Worm (Caenorhabditis elegans) whole organism, L3 larva: ENCODE data around the gene let-19.
A peak's percentile ranks its signal among the peaks of the same experiment; 100 is the strongest.

Source experiments
- R02D3.7 ChIP-seq: fragments of 150-350 bp; optimal IDR thresholded peaks from 2 replicates; lab custom pipeline; 2014; ENCODE audit warnings: missing biosample characterization, missing genetic modification characterization
- aly-2 ChIP-seq: fragments of 150-350 bp; optimal IDR thresholded peaks from 2 replicates; lab custom pipeline; 2014; ENCODE audit warnings: missing biosample characterization, missing genetic modification characterization
- ama-1 ChIP-seq: fragments of 150-350 bp; optimal IDR thresholded peaks from 2 replicates; lab custom pipeline; 2018
- ceh-28 ChIP-seq: fragments of 150-350 bp; optimal IDR thresholded peaks from 2 replicates; lab custom pipeline; 2014; ENCODE audit warnings: missing biosample characterization, missing genetic modification reagents, missing genetic modification characterization
- ceh-82 ChIP-seq: fragments of 150-350 bp; optimal IDR thresholded peaks from 2 replicates; lab custom pipeline; 2014; ENCODE audit warnings: missing biosample characterization, missing genetic modification characterization
- ceh-9 ChIP-seq: sonication (generic microtip); optimal IDR thresholded peaks from 2 replicates; lab custom pipeline; 2018; ENCODE audit warnings: missing biosample characterization, missing genetic modification characterization
- daf-12 ChIP-seq: fragments of 150-350 bp; optimal IDR thresholded peaks from 2 replicates; lab custom pipeline; 2014; ENCODE audit warnings: missing biosample characterization, missing genetic modification reagents, missing genetic modification characterization
- egl-27 ChIP-seq: sonication (generic microtip); optimal IDR thresholded peaks from 4 replicates; lab custom pipeline; 2017; ENCODE audit warnings: missing biosample characterization, missing genetic modification reagents, missing genetic modification characterization
- egl-5 ChIP-seq: fragments of 150-350 bp; optimal IDR thresholded peaks from 2 replicates; lab custom pipeline; 2017; ENCODE audit warnings: missing biosample characterization, missing genetic modification reagents, missing genetic modification characterization, inconsistent platforms
- elt-1 ChIP-seq: fragments of 150-350 bp; optimal IDR thresholded peaks from 2 replicates; lab custom pipeline; 2014; ENCODE audit warnings: missing biosample characterization, missing genetic modification characterization
- elt-2 ChIP-seq: sonication (generic microtip); optimal IDR thresholded peaks from 2 replicates; lab custom pipeline; 2016; ENCODE audit warnings: missing genetic modification reagents, mild to moderate bottlenecking, missing genetic modification characterization, missing compliant biosample characterization
- elt-3 ChIP-seq, 3 experiments: fragments of 150-350 bp in 1 of 3; sonication (generic microtip) in 2 of 3; optimal IDR thresholded peaks; 2 replicates in 2 of 3; 4 replicates in 1 of 3; lab custom pipeline; 2014 to 2017; ENCODE audit warnings: missing biosample characterization in 3 of 3, missing genetic modification characterization in 3 of 3
- eor-1 ChIP-seq, 2 experiments: fragments of 150-350 bp; optimal IDR thresholded peaks; 2 replicates each; lab custom pipeline; 2014 to 2018; ENCODE audit warnings: missing biosample characterization in 2 of 2, missing genetic modification characterization in 2 of 2
- fkh-10 ChIP-seq: sonication (generic microtip); optimal IDR thresholded peaks from 2 replicates; lab custom pipeline; 2017; ENCODE audit warnings: missing biosample characterization, missing genetic modification reagents, missing genetic modification characterization
- fkh-2 ChIP-seq: fragments of 150-350 bp; optimal IDR thresholded peaks from 2 replicates; lab custom pipeline; 2014; ENCODE audit warnings: missing biosample characterization, missing genetic modification reagents, missing genetic modification characterization
- lin-15B ChIP-seq: fragments of 150-350 bp; optimal IDR thresholded peaks from 2 replicates; lab custom pipeline; 2014; ENCODE audit warnings: missing biosample characterization, missing genetic modification characterization
- lin-39 ChIP-seq: fragments of 150-350 bp; optimal IDR thresholded peaks from 2 replicates; lab custom pipeline; 2018; ENCODE audit warnings: missing biosample characterization, missing genetic modification reagents, missing genetic modification characterization
- mdl-1 ChIP-seq: fragments of 150-350 bp; optimal IDR thresholded peaks from 2 replicates; lab custom pipeline; 2014; ENCODE audit warnings: missing biosample characterization, missing genetic modification characterization
- mml-1 ChIP-seq: fragments of 150-350 bp; sonication (generic microtip); optimal IDR thresholded peaks from 3 replicates; lab custom pipeline; 2014; ENCODE audit warnings: missing biosample characterization, missing genetic modification characterization
- nhr-23 ChIP-seq: fragments of 150-350 bp; optimal IDR thresholded peaks from 2 replicates; lab custom pipeline; 2014; ENCODE audit warnings: missing biosample characterization, missing genetic modification reagents, missing genetic modification characterization
- nhr-25 ChIP-seq: sonication (generic microtip); optimal IDR thresholded peaks from 2 replicates; lab custom pipeline; 2017; ENCODE audit warnings: missing biosample characterization, missing genetic modification characterization
- nhr-28 ChIP-seq: fragments of 150-350 bp; optimal IDR thresholded peaks from 2 replicates; lab custom pipeline; 2014; ENCODE audit warnings: missing biosample characterization, missing genetic modification characterization
- nhr-43 ChIP-seq: sonication (generic microtip); optimal IDR thresholded peaks from 2 replicates; lab custom pipeline; 2016; ENCODE audit warnings: mild to moderate bottlenecking, missing genetic modification characterization, missing compliant biosample characterization; ENCODE audit not compliant: poor library complexity, severe bottlenecking
- nhr-67 ChIP-seq: fragments of 150-350 bp; optimal IDR thresholded peaks from 2 replicates; lab custom pipeline; 2014; ENCODE audit warnings: missing biosample characterization, missing genetic modification characterization
- nhr-76 ChIP-seq: fragments of 150-350 bp; sonication (generic microtip); optimal IDR thresholded peaks from 5 replicates; lab custom pipeline; 2014; ENCODE audit warnings: missing biosample characterization, missing genetic modification characterization
- pha-4 ChIP-seq: fragments of 150-350 bp; optimal IDR thresholded peaks from 2 replicates; lab custom pipeline; 2014; ENCODE audit warnings: missing biosample characterization, missing genetic modification reagents, missing genetic modification characterization
- skn-1 ChIP-seq: fragments of 150-350 bp; optimal IDR thresholded peaks from 2 replicates; lab custom pipeline; 2014; ENCODE audit warnings: missing biosample characterization, missing genetic modification characterization
- unc-39 ChIP-seq: sonication (generic microtip); optimal IDR thresholded peaks from 4 replicates; lab custom pipeline; 2017; ENCODE audit warnings: missing biosample characterization, missing genetic modification characterization
- unc-62 ChIP-seq: fragments of 150-350 bp; sonication (generic microtip); optimal IDR thresholded peaks from 4 replicates; lab custom pipeline; 2014; ENCODE audit warnings: missing biosample characterization, missing genetic modification reagents, missing genetic modification characterization
- zag-1 ChIP-seq: fragments of 150-350 bp; optimal IDR thresholded peaks from 2 replicates; lab custom pipeline; 2014; ENCODE audit warnings: missing biosample characterization, missing genetic modification characterization

Gene let-19

ce11 chrII:8770675-8771074, at the start of gene let-19:
Gene let-19, plus strand, starts transcription at chrII:8770975.
- no peak for TF ChIP-seq ceh-28 (tag; lab: Kevin White, UChicago)
- no peak for TF ChIP-seq aly-2 (tag; lab: Kevin White, UChicago)
- no peak for TF ChIP-seq eor-1 (tag; optimal IDR thresholded peaks at IDR 0.05; lab: Kevin White, UChicago)
- no peak for TF ChIP-seq nhr-67
- TF ChIP-seq unc-62 = no peak
- TF ChIP-seq egl-5 (tag; lab: Kevin White, UChicago) = no peak
- TF ChIP-seq pha-4 (tag; lab: Kevin White, UChicago) = no peak
- no peak for TF ChIP-seq ceh-82 (tag; lab: Kevin White, UChicago)
- no peak for TF ChIP-seq fkh-2
- no peak for TF ChIP-seq zag-1
- no peak for TF ChIP-seq ama-1 (lab: Kevin White, UChicago)
- no peak for TF ChIP-seq nhr-43 (tag; lab: Kevin White, UChicago)
- no peak for TF ChIP-seq mml-1 (tag; lab: Kevin White, UChicago)

DNA sequence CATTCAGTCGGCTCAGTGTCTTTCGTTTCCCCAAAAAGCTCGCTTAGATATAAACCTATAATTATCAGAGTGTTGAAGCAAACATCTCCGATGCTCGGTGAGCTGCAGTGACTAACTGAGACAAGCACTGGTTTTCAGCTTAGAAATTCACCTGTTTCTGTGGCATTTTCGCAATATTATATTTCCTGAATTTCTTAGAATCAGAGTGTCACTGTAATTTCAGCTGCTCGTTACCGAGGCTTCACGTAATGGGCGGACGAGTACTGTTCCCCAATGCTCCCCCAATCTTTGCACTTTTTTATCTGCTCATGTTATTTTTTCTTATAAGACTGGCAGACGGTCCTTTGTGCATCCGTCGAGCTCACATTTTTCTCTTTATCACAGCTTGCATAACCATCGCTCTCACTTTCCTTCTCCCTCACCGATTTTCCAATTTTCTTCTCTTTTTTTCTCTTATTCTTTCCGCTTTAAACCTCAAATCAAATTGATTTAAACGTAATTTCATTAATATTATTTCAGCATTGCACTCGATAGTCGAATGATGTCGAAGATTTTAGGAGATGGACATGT, 48.7 kb upstream of the let-19 start, which contains the start of gene trcs-2:
Gene trcs-2, plus strand, starts transcription at position 520 of the 570 bp plus-strand sequence.
- TF ChIP-seq zag-1 (no peak), R02D3.7 (no peak), elt-1 (no peak)

- no peak for TF ChIP-seq fkh-2
- no peak for TF ChIP-seq fkh-10
- no peak for TF ChIP-seq nhr-76 (tag; lab: Kevin White, UChicago)
- no peak for TF ChIP-seq mdl-1 (tag; lab: Kevin White, UChicago)
- no peak for TF ChIP-seq elt-3 (tag; optimal IDR thresholded peaks at IDR 0.05; lab: Kevin White, UChicago)
- no peak for TF ChIP-seq ama-1 (lab: Kevin White, UChicago)
- no peak for TF ChIP-seq nhr-67
- TF ChIP-seq ceh-28 (tag; lab: Kevin White, UChicago) = no peak
- TF ChIP-seq skn-1 (tag; lab: Kevin White, UChicago) = no peak
- TF ChIP-seq, all 47 proteins: peak for 0
Measured at ce11 chrII:8726700-8727099, 44.1 kb upstream of the let-19 start, which contains the start of gene T01B7.9. Gene T01B7.9, minus strand, starts transcription at chrII:8726800.

ce11 chrII:8730281-8730680, 40.5 kb upstream of the let-19 start:
- TF ChIP-seq mml-1 (tag; lab: Kevin White, UChicago) (no peak), nhr-43 (tag; lab: Kevin White, UChicago) (no peak), nhr-23 (no peak), unc-62 (no peak), daf-12 (tag; lab: Kevin White, UChicago) (no peak), lin-15B (no peak), aly-2 (tag; lab: Kevin White, UChicago) (no peak), lin-39 (tag; lab: Kevin White, UChicago) (no peak), ama-1 (lab: Kevin White, UChicago) (no peak), elt-2 (no peak), unc-39 (tag; lab: Kevin White, UChicago) (no peak), R02D3.7 (no peak), egl-27 (no peak), nhr-25 (tag; lab: Kevin White, UChicago) (peak; percentile 5), nhr-28 (tag; lab: Kevin White, UChicago) (no peak), egl-5 (tag; lab: Kevin White, UChicago) (peak; percentile 6), elt-3 (tag; optimal IDR thresholded peaks at IDR 0.05; lab: Kevin White, UChicago) (peak in 1 of 3 experiments; percentile 75), ceh-9 (tag; lab: Kevin White, UChicago) (no peak)
- TF ChIP-seq, all 47 proteins: peak for 3

ce11 chrII:8730960-8731693, 39.6 kb upstream of the let-19 start:
- TF ChIP-seq nhr-28 (tag; lab: Kevin White, UChicago) (no peak), nhr-23 (peak; percentile 37), nhr-43 (tag; lab: Kevin White, UChicago) (peak; percentile 62)
- TF ChIP-seq, all 47 proteins: peak for 2
